Worm (Caenorhabditis elegans) whole organism, L1 larva: Measurements from ENCODE around the gene C01F1.5.

Experiments used
- C16A3.4 ChIP-seq: fragments of 150-350 bp; optimal IDR thresholded peaks from 2 replicates; lab custom pipeline; 2014; ENCODE audit warnings: missing biosample characterization, missing genetic modification characterization
- C34B4.2 ChIP-seq: sonication (generic microtip); optimal IDR thresholded peaks from 2 replicates; lab custom pipeline; 2017; ENCODE audit warnings: mild to moderate bottlenecking, missing genetic modification characterization, missing compliant biosample characterization
- F16B12.6 ChIP-seq: fragments of 150-350 bp; optimal IDR thresholded peaks from 2 replicates; lab custom pipeline; 2014; ENCODE audit warnings: missing biosample characterization, missing genetic modification characterization
- alr-1 ChIP-seq: fragments of 200-800 bp; sonication (Bioruptor generic); optimal IDR thresholded peaks from 2 replicates; lab custom pipeline; 2018; ENCODE audit warnings: borderline replicate concordance, mild to moderate bottlenecking, missing genetic modification characterization, missing compliant biosample characterization
- aly-2 ChIP-seq: fragments of 150-350 bp; optimal IDR thresholded peaks from 2 replicates; lab custom pipeline; 2014; ENCODE audit warnings: missing biosample characterization, missing genetic modification characterization
- ceh-8 ChIP-seq: fragments of 200-800 bp; sonication (Bioruptor generic); optimal IDR thresholded peaks from 2 replicates; lab custom pipeline; 2018; ENCODE audit warnings: mild to moderate bottlenecking, missing genetic modification characterization, moderate library complexity, missing compliant biosample characterization
- ceh-82 ChIP-seq, 3 experiments: fragments of 150-350 bp in 1 of 3; sonication (generic microtip) in 2 of 3; optimal IDR thresholded peaks; 2 replicates each; lab custom pipeline; 2014 to 2017; ENCODE audit warnings: missing biosample characterization in 3 of 3, missing genetic modification characterization in 3 of 3
- dsc-1 ChIP-seq: sonication (generic microtip); optimal IDR thresholded peaks from 2 replicates; lab custom pipeline; 2016; ENCODE audit warnings: mild to moderate bottlenecking, missing genetic modification characterization, missing compliant biosample characterization
- efl-1 ChIP-seq, 4 experiments: fragments of 150-350 bp; optimal IDR thresholded peaks in 3 of 4; peaks in 1 of 4; 1 replicate in 1 of 4; 2 replicates in 3 of 4; lab custom pipeline; 2014; ENCODE audit warnings: missing biosample characterization in 2 of 4, missing genetic modification characterization in 2 of 4, missing genetic modification reagents in 2 of 4
- elt-2 ChIP-seq: sonication (generic microtip); optimal IDR thresholded peaks from 2 replicates; lab custom pipeline; 2016; ENCODE audit warnings: missing genetic modification characterization, mild to moderate bottlenecking, inconsistent platforms, missing compliant biosample characterization, missing genetic modification reagents
- elt-3 ChIP-seq, 6 experiments: fragments of 150-350 bp in 1 of 6; sonication (generic microtip); optimal IDR thresholded peaks; 2 replicates each; lab custom pipeline; 2017 to 2018; ENCODE audit warnings: missing biosample characterization in 6 of 6, missing genetic modification characterization in 6 of 6, inconsistent platforms in 1 of 6
- ets-5 ChIP-seq: fragments of 200-800 bp; sonication (Bioruptor generic); IDR thresholded peaks from 2 replicates; pipeline ENCODE4 v1.3.6; 2022; ENCODE audit warnings: missing genetic modification characterization, missing compliant biosample characterization
- fkh-4 ChIP-seq: sonication (generic microtip); optimal IDR thresholded peaks from 2 replicates; lab custom pipeline; 2016; ENCODE audit warnings: missing compliant biosample characterization, missing genetic modification characterization, borderline replicate concordance
- fos-1 ChIP-seq: fragments of 150-350 bp; optimal IDR thresholded peaks from 2 replicates; lab custom pipeline; 2014; ENCODE audit warnings: missing biosample characterization, missing genetic modification characterization
- grh-1 ChIP-seq: fragments of 200-800 bp; sonication (Bioruptor generic); IDR thresholded peaks from 2 replicates; pipeline ENCODE4 v1.3.6; 2022; ENCODE audit warnings: missing genetic modification reagents, missing genetic modification characterization, missing compliant biosample characterization
- hlh-17 ChIP-seq: fragments of 200-800 bp; sonication (Bioruptor generic); optimal IDR thresholded peaks from 2 replicates; lab custom pipeline; 2018; ENCODE audit warnings: missing genetic modification characterization, mild to moderate bottlenecking, missing compliant biosample characterization, moderate library complexity, borderline replicate concordance
- hlh-4 ChIP-seq: sonication (generic microtip); optimal IDR thresholded peaks from 2 replicates; lab custom pipeline; 2016; ENCODE audit warnings: mild to moderate bottlenecking, missing genetic modification characterization, missing compliant biosample characterization
- hpl-2 ChIP-seq: fragments of 150-350 bp; optimal IDR thresholded peaks from 2 replicates; lab custom pipeline; 2014; ENCODE audit warnings: missing biosample characterization, missing genetic modification reagents, missing genetic modification characterization
- lin-13 ChIP-seq: fragments of 150-350 bp; optimal IDR thresholded peaks from 2 replicates; lab custom pipeline; 2014; ENCODE audit warnings: missing biosample characterization, missing genetic modification reagents, missing genetic modification characterization
- lin-14 ChIP-seq: fragments of 200-800 bp; sonication (Bioruptor generic); optimal IDR thresholded peaks from 2 replicates; lab custom pipeline; 2018; ENCODE audit warnings: mild to moderate bottlenecking, missing genetic modification characterization, moderate library complexity, missing compliant biosample characterization
- lin-39 ChIP-seq: fragments of 150-350 bp; optimal IDR thresholded peaks from 2 replicates; lab custom pipeline; 2014; ENCODE audit warnings: missing biosample characterization, missing genetic modification reagents, missing genetic modification characterization
- lir-3 ChIP-seq: sonication (generic microtip); optimal IDR thresholded peaks from 2 replicates; lab custom pipeline; 2016; ENCODE audit warnings: mild to moderate bottlenecking, missing genetic modification characterization, moderate library complexity, missing compliant biosample characterization; ENCODE audit not compliant: poor library complexity
- lsy-2 ChIP-seq, 2 experiments: fragments of 150-350 bp; optimal IDR thresholded peaks; 2 replicates each; lab custom pipeline; 2014; ENCODE audit warnings: missing biosample characterization in 2 of 2, missing genetic modification characterization in 2 of 2
- mdl-1 ChIP-seq, 2 experiments: fragments of 150-350 bp; optimal IDR thresholded peaks; 2 replicates each; lab custom pipeline; 2014 to 2017; ENCODE audit warnings: missing biosample characterization in 2 of 2, missing genetic modification characterization in 2 of 2, inconsistent platforms in 1 of 2
- mep-1 ChIP-seq: fragments of 150-350 bp; optimal IDR thresholded peaks from 2 replicates; lab custom pipeline; 2014; ENCODE audit warnings: missing biosample characterization, missing genetic modification characterization
- nhr-19 ChIP-seq: fragments of 200-800 bp; sonication (Bioruptor generic); conservative IDR thresholded peaks from 2 replicates; pipeline ENCODE4 v1.3.6; 2022; ENCODE audit warnings: missing genetic modification characterization, missing compliant biosample characterization
- nhr-20 ChIP-seq: sonication (generic microtip); optimal IDR thresholded peaks from 2 replicates; lab custom pipeline; 2016; ENCODE audit warnings: mild to moderate bottlenecking, missing genetic modification characterization, missing compliant biosample characterization
- nhr-28 ChIP-seq: fragments of 150-350 bp; optimal IDR thresholded peaks from 2 replicates; lab custom pipeline; 2014; ENCODE audit warnings: missing biosample characterization, missing genetic modification characterization
- nhr-47 ChIP-seq: sonication (generic microtip); optimal IDR thresholded peaks from 2 replicates; lab custom pipeline; 2016; ENCODE audit warnings: mild to moderate bottlenecking, missing genetic modification characterization, moderate library complexity, missing compliant biosample characterization
- nhr-77 ChIP-seq: fragments of 150-350 bp; optimal IDR thresholded peaks from 2 replicates; lab custom pipeline; 2014; ENCODE audit warnings: missing biosample characterization, missing genetic modification characterization
- nhr-84 ChIP-seq: sonication (generic microtip); optimal IDR thresholded peaks from 2 replicates; lab custom pipeline; 2017; ENCODE audit warnings: missing biosample characterization, missing genetic modification characterization
- pag-3 ChIP-seq: sonication (generic microtip); optimal IDR thresholded peaks from 2 replicates; lab custom pipeline; 2017; ENCODE audit warnings: missing genetic modification characterization, mild to moderate bottlenecking, missing compliant biosample characterization, antibody characterized with exemption, borderline replicate concordance; ENCODE audit not compliant: insufficient read depth
- pax-3 ChIP-seq: fragments of 200-800 bp; sonication (Bioruptor generic); optimal IDR thresholded peaks from 2 replicates; lab custom pipeline; 2018; ENCODE audit warnings: mild to moderate bottlenecking, missing genetic modification characterization, moderate library complexity, missing compliant biosample characterization
- rnt-1 ChIP-seq: sonication (generic microtip); optimal IDR thresholded peaks from 2 replicates; lab custom pipeline; 2016; ENCODE audit warnings: mild to moderate bottlenecking, missing genetic modification characterization, moderate library complexity, missing compliant biosample characterization
- skn-1 ChIP-seq: fragments of 150-350 bp; optimal IDR thresholded peaks from 2 replicates; lab custom pipeline; 2014; ENCODE audit warnings: missing biosample characterization, missing genetic modification characterization
- snpc-4 ChIP-seq: fragments of 150-350 bp; optimal IDR thresholded peaks from 2 replicates; lab custom pipeline; 2014; ENCODE audit warnings: missing biosample characterization, missing genetic modification characterization
- sptf-1 ChIP-seq: fragments of 150-350 bp; optimal IDR thresholded peaks from 2 replicates; lab custom pipeline; 2014; ENCODE audit warnings: missing biosample characterization, missing genetic modification characterization
- sup-37 ChIP-seq: fragments of 200-800 bp; sonication (Bioruptor generic); optimal IDR thresholded peaks from 2 replicates; lab custom pipeline; 2018; ENCODE audit warnings: mild to moderate bottlenecking, missing genetic modification characterization, missing compliant biosample characterization
- swsn-7 ChIP-seq: sonication (generic microtip); optimal IDR thresholded peaks from 2 replicates; lab custom pipeline; 2016; ENCODE audit warnings: missing genetic modification characterization, missing compliant biosample characterization
- tbx-2 ChIP-seq: sonication (generic microtip); optimal IDR thresholded peaks from 2 replicates; lab custom pipeline; 2016; ENCODE audit warnings: missing genetic modification characterization, missing compliant biosample characterization
- unc-98 ChIP-seq: fragments of 200-800 bp; sonication (Bioruptor generic); IDR thresholded peaks from 2 replicates; pipeline ENCODE4 v1.3.6; 2022; ENCODE audit warnings: missing genetic modification characterization, missing compliant biosample characterization
- xbp-1 ChIP-seq: sonication (generic microtip); optimal IDR thresholded peaks from 2 replicates; lab custom pipeline; 2016; ENCODE audit warnings: missing genetic modification characterization, missing compliant biosample characterization
- zip-4 ChIP-seq: fragments of 200-800 bp; sonication (Bioruptor generic); optimal IDR thresholded peaks from 2 replicates; lab custom pipeline; 2018; ENCODE audit warnings: mild to moderate bottlenecking, missing genetic modification characterization, moderate library complexity, missing compliant biosample characterization
- ztf-11 ChIP-seq, 2 experiments: sonication (generic microtip); optimal IDR thresholded peaks; 2 replicates each; lab custom pipeline; 2016 to 2017; ENCODE audit warnings: missing genetic modification characterization in 2 of 2, missing biosample characterization in 1 of 2, missing compliant biosample characterization in 1 of 2

C01F1.5 gene

DNA sequence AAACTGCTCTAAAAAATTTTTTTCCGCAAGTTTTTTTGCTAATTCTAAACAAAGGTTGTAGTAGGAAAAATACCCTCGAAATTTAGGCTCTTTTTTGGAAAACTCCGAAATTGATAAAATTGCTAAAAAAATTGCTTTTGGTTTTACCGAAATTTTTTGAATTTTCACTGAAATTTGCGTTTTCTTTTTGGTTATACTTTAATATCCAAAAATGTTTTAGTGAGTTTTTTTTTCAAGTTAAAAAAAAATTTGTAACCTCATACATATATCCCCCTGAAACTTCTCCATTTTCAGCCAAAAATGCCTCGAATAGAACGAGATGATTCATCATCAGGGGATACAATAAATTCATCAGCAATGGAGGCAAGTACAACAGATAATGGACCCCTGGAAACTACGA, 34.7 kb downstream of the C01F1.5 start, which contains the start of gene gpa-11:
Gene gpa-11 (plus strand): TSS at position 301 of the 400 bp plus-strand sequence.
- TF ChIP-seq hlh-17 (no peak), F16B12.6 (no peak), dsc-1 (tag; lab: Kevin White, UChicago) (no peak), fkh-4 (no peak), hlh-4 (tag; lab: Kevin White, UChicago) (no peak), aly-2 (tag; lab: Kevin White, UChicago) (no peak), sup-37 (GFP tag; lab: Kevin White, UChicago) (no peak), grh-1 (GFP tag; lab: Robert Waterston, UW) (no peak), lin-14 (GFP tag; lab: Kevin White, UChicago) (no peak), sptf-1 (tag; lab: Kevin White, UChicago) (no peak), pax-3 (tag; lab: Kevin White, UChicago) (no peak), lin-13 (GFP tag; lab: Kevin White, UChicago) (no peak), alr-1 (tag; lab: Kevin White, UChicago) (no peak), nhr-28 (tag; lab: Kevin White, UChicago) (no peak), nhr-20 (no peak), nhr-19 (GFP tag; lab: Robert Waterston, UW) (no peak), elt-2 (no peak), nhr-84 (tag; lab: Kevin White, UChicago) (no peak)
- TF ChIP-seq, all 84 proteins: peak for 0

DNA sequence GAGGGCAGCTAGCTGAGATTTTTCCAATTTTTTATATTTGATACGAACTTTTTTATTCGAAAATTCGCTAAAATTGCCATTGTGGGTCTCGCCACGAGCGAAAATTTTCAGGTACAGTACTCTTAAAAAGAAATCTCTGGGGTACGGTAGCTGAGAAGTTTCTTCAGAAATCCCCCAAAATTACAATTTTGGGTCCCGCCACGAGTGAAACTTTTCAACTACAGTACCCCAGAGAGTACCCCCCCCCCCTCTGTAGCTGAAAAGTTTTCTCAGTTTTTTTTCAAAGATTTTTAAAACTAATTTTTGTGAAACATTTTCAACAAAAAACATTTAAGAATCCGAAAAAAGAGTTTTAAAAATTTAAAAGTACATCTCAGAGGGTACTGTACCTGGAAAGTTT, 36.7 kb downstream of the C01F1.5 start:
- TF ChIP-seq zip-4 (GFP tag; lab: Kevin White, UChicago) (no peak), mdl-1 (tag; optimal IDR thresholded peaks at IDR 0.05; lab: Kevin White, UChicago) (no peak), sptf-1 (tag; lab: Kevin White, UChicago) (no peak), pax-3 (tag; lab: Kevin White, UChicago) (no peak), C34B4.2 (tag; lab: Kevin White, UChicago) (no peak), skn-1 (no peak), lin-39 (tag; lab: Kevin White, UChicago) (no peak), ztf-11 (tag; optimal IDR thresholded peaks at IDR 0.05; lab: Kevin White, UChicago) (no peak), nhr-20 (no peak)

DNA sequence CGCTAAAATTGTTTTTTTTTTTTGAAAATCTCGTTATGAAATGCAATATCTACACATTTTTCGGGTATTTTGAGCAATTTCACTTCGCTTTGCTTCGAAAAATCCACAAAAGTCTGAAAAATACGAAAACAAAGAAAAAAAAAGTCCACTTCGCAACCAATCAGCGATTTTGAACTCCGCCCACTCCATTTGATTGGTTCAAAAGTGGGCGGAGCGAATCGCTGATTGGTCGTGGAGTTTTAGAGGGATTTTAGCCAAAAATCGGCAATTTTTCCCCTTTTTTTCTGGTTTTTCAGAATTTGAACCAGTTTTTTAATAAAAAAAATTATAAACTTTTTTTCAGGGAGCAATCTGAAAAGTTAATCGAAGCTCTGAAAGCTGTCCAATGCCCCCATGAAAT, 42.7 kb downstream of the C01F1.5 start:
- no peak for TF ChIP-seq efl-1 (optimal IDR thresholded peaks at IDR 0.05; lab: Kevin White, UChicago)
- TF ChIP-seq efl-1 (GFP tag; optimal IDR thresholded peaks at IDR 0.05 in 1 of 2; lab: Kevin White, UChicago), result peak in 1 of 2 experiments; percentile 21
- TF ChIP-seq mdl-1 (tag; optimal IDR thresholded peaks at IDR 0.05; lab: Kevin White, UChicago), result no peak

DNA sequence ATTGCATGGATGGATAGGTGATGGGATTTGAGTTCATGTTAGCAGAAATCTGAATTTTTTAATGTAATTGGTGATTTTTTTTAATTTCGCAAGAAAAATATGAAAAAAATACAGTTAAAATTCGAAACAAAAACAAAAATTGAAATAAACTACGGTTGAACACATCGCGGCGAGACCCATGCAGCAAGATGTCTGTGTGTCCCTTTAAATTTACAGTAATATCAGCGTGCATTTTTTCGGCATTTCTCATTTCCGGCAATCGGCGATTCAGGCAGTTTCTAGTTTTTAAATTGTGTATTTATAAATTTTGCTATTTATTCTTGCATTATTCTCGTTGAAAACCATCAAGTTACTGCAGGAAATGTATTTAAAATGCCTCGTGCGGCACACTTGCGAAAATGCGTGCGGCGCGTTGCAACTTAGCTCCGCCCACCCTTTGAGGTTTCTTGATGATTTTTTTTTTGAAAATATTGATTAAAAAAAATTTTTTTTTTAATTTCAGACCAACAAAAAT, 43.9 kb downstream of the C01F1.5 start, which contains the start of the genes fbxc-44 and C16A11.2:
Gene fbxc-44 (minus strand): TSS at position 51 of the 514 bp plus-strand sequence.
Gene C16A11.2 (plus strand): TSS at position 503 of the 514 bp plus-strand sequence.
- TF ChIP-seq efl-1 (optimal IDR thresholded peaks at IDR 0.05; lab: Kevin White, UChicago), result peak; percentile 31 to 59
- TF ChIP-seq efl-1 (GFP tag; optimal IDR thresholded peaks at IDR 0.05 in 1 of 2; lab: Kevin White, UChicago), result peak; percentile 20 to 94
- no peak for TF ChIP-seq hlh-4 (tag; lab: Kevin White, UChicago)
- TF ChIP-seq fos-1 (tag; lab: Kevin White, UChicago), result no peak
- TF ChIP-seq ceh-82 (tag; optimal IDR thresholded peaks at IDR 0.05; lab: Kevin White, UChicago), result peak in 2 of 3 experiments; percentile 11 to 13
- TF ChIP-seq lir-3 (tag; lab: Kevin White, UChicago), result no peak
- TF ChIP-seq mep-1, result peak; percentile 18
- peak; percentile 43 for TF ChIP-seq xbp-1 (tag; lab: Kevin White, UChicago)
- peak in 1 of 2 experiments; percentile 24 for TF ChIP-seq ztf-11 (tag; optimal IDR thresholded peaks at IDR 0.05; lab: Kevin White, UChicago)
- peak; percentile 51 for TF ChIP-seq swsn-7 (tag; lab: Kevin White, UChicago)
- TF ChIP-seq rnt-1, result no peak
- TF ChIP-seq grh-1 (GFP tag; lab: Robert Waterston, UW), result no peak
- peak; percentile 41 for TF ChIP-seq snpc-4 (tag; lab: Kevin White, UChicago)
- TF ChIP-seq ets-5 (GFP tag; lab: Robert Waterston, UW), result no peak
- no peak for TF ChIP-seq C34B4.2 (tag; lab: Kevin White, UChicago)
- TF ChIP-seq pag-3 (tag; lab: Kevin White, UChicago), result no peak
- no peak for TF ChIP-seq elt-3 (tag; optimal IDR thresholded peaks at IDR 0.05; lab: Kevin White, UChicago)
- TF ChIP-seq lsy-2 (tag; optimal IDR thresholded peaks at IDR 0.05; lab: Kevin White, UChicago), result peak; percentile 51 to 54
- TF ChIP-seq ceh-8 (GFP tag; lab: Kevin White, UChicago), result no peak
- no peak for TF ChIP-seq hpl-2 (GFP tag; lab: Kevin White, UChicago)
- no peak for TF ChIP-seq aly-2 (tag; lab: Kevin White, UChicago)
- TF ChIP-seq C16A3.4 (tag; lab: Kevin White, UChicago), result peak; percentile 33
- TF ChIP-seq tbx-2, result peak; percentile 33
- no peak for TF ChIP-seq nhr-47 (tag; lab: Kevin White, UChicago)
- no peak for TF ChIP-seq alr-1 (tag; lab: Kevin White, UChicago)
- TF ChIP-seq unc-98 (GFP tag; lab: Robert Waterston, UW), result no peak
- TF ChIP-seq nhr-77, result no peak
